Fruit fly (Drosophila melanogaster) whole organism, pupa: ENCODE data around the gene CG6431.

Experiments
- CG10348 ChIP-seq: fragments of 200-800 bp; sonication (Bioruptor generic); IDR thresholded peaks from 2 replicates; pipeline ENCODE4 v1.3.6; 2022; ENCODE audit warnings: missing biosample characterization, missing genetic modification characterization
- CG12605 ChIP-seq: fragments of 200-800 bp; sonication (Bioruptor generic); IDR thresholded peaks from 2 replicates; pipeline ENCODE4 v1.3.6; 2022; ENCODE audit warnings: missing biosample characterization, missing genetic modification characterization
- CG13204 ChIP-seq: fragments of 200-800 bp; sonication (Bioruptor generic); optimal IDR thresholded peaks from 2 replicates; lab custom pipeline; 2018; ENCODE audit warnings: missing biosample characterization, mild to moderate bottlenecking, missing genetic modification characterization, moderate library complexity
- CG14655 ChIP-seq: fragments of 200-800 bp; sonication (Bioruptor generic); optimal IDR thresholded peaks from 3 replicates; lab custom pipeline; 2017; ENCODE audit warnings: mild to moderate bottlenecking, missing biosample characterization, missing genetic modification reagents, missing genetic modification characterization
- CG15710 ChIP-seq: fragments of 200-800 bp; sonication (Bioruptor generic); optimal IDR thresholded peaks from 2 replicates; lab custom pipeline; 2018; ENCODE audit warnings: missing biosample characterization, mild to moderate bottlenecking, missing genetic modification characterization, moderate library complexity
- CG17806 ChIP-seq: fragments of 200-800 bp; sonication (Bioruptor generic); optimal IDR thresholded peaks from 2 replicates; lab custom pipeline; 2018; ENCODE audit warnings: missing biosample characterization, mild to moderate bottlenecking, missing genetic modification characterization, moderate library complexity
- CG32121 ChIP-seq: fragments of 200-800 bp; sonication (Bioruptor generic); IDR thresholded peaks from 2 replicates; pipeline ENCODE4 v1.3.6; 2022; ENCODE audit warnings: missing biosample characterization, missing genetic modification characterization
- CG34367 ChIP-seq: fragments of 200-800 bp; sonication (Bioruptor generic); optimal IDR thresholded peaks from 2 replicates; lab custom pipeline; 2018; ENCODE audit warnings: missing biosample characterization, mild to moderate bottlenecking, missing genetic modification characterization
- CG4496 ChIP-seq: fragments of 200-800 bp; sonication (Bioruptor generic); IDR thresholded peaks from 3 replicates; pipeline ENCODE4 v1.3.6; 2022; ENCODE audit warnings: missing biosample characterization, missing genetic modification characterization
- CG8159 ChIP-seq: fragments of 200-800 bp; sonication (Bioruptor generic); optimal IDR thresholded peaks from 3 replicates; lab custom pipeline; 2018; ENCODE audit warnings: missing biosample characterization, mild to moderate bottlenecking, missing genetic modification characterization, moderate library complexity
- CG8301 ChIP-seq: fragments of 200-800 bp; sonication (Bioruptor generic); optimal IDR thresholded peaks from 2 replicates; lab custom pipeline; 2018; ENCODE audit warnings: missing biosample characterization, mild to moderate bottlenecking, missing genetic modification characterization
- CG9948 ChIP-seq: fragments of 200-800 bp; sonication (Bioruptor generic); optimal IDR thresholded peaks from 2 replicates; lab custom pipeline; 2018; ENCODE audit warnings: missing biosample characterization, mild to moderate bottlenecking, missing genetic modification characterization, moderate library complexity
- D1 ChIP-seq: fragments of 200-800 bp; sonication (Bioruptor generic); optimal IDR thresholded peaks from 2 replicates; lab custom pipeline; 2018; ENCODE audit warnings: missing biosample characterization, mild to moderate bottlenecking, missing genetic modification characterization, moderate library complexity
- EcR ChIP-seq: fragments of 200-800 bp; sonication (Bioruptor generic); optimal IDR thresholded peaks from 3 replicates; lab custom pipeline; 2019; ENCODE audit warnings: missing biosample characterization, missing genetic modification characterization, mild to moderate bottlenecking, moderate library complexity, missing genetic modification reagents
- Ets98B ChIP-seq: fragments of 200-800 bp; sonication (Bioruptor generic); IDR thresholded peaks from 2 replicates; pipeline ENCODE4 v1.3.6; 2022; ENCODE audit warnings: missing biosample characterization, missing genetic modification characterization
- Pif1A ChIP-seq: fragments of 200-800 bp; sonication (Bioruptor generic); optimal IDR thresholded peaks from 3 replicates; lab custom pipeline; 2016; ENCODE audit warnings: missing biosample characterization, missing genetic modification characterization
- Pif1B ChIP-seq: fragments of 200-800 bp; sonication (Bioruptor generic); optimal IDR thresholded peaks from 3 replicates; lab custom pipeline; 2016; ENCODE audit warnings: missing biosample characterization, missing genetic modification characterization
- Snoo ChIP-seq: fragments of 200-800 bp; sonication (Bioruptor generic); optimal IDR thresholded peaks from 3 replicates; lab custom pipeline; 2017; ENCODE audit warnings: missing biosample characterization, mild to moderate bottlenecking, missing genetic modification characterization, inconsistent platforms
- fd96Ca ChIP-seq: fragments of 200-800 bp; sonication (Bioruptor generic); IDR thresholded peaks from 3 replicates; pipeline ENCODE4 v1.3.6; 2022; ENCODE audit warnings: missing biosample characterization, missing genetic modification characterization
- gl ChIP-seq: fragments of 200-800 bp; sonication (Bioruptor generic); optimal IDR thresholded peaks from 2 replicates; lab custom pipeline; 2018; ENCODE audit warnings: missing biosample characterization, mild to moderate bottlenecking, missing genetic modification characterization
- rn ChIP-seq: fragments of 200-800 bp; sonication (Bioruptor generic); IDR thresholded peaks from 2 replicates; pipeline ENCODE4 v1.3.6; 2022; ENCODE audit warnings: missing biosample characterization, missing genetic modification characterization

CG6431 gene

DNA sequence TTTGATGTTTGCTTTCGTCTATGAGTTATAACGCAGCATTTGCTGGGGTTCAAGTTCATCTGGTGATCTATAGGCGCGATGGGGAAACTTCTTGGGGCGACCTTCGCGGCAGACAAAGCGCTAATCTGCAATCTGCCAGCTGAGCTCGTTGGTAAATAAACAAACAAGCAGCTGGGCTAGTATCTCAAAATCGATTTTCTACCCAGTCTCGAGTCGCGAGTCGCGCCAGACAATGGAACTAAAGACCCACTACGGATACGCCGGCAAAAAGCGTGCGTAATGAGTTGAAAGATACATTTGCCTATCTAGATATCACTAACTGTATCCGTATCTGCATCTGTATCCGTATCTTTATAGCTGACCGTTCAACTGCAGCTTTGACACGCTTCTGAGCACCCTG, 29.6 kb downstream of the CG6431 start:
- TF ChIP-seq CG32121 (GFP tag; lab: Robert Waterston, UW) (no peak), D1 (tag; lab: Kevin White, UChicago) (no peak), CG8159 (tag; lab: Kevin White, UChicago) (no peak), CG17806 (tag; lab: Kevin White, UChicago) (no peak), EcR (GFP tag; lab: Kevin White, UChicago) (no peak), CG9948 (tag; lab: Kevin White, UChicago) (no peak), Pif1B (GFP tag; lab: Kevin White, UChicago) (no peak), CG10348 (GFP tag; lab: Robert Waterston, UW) (no peak), CG12605 (GFP tag; lab: Robert Waterston, UW) (no peak)

DNA sequence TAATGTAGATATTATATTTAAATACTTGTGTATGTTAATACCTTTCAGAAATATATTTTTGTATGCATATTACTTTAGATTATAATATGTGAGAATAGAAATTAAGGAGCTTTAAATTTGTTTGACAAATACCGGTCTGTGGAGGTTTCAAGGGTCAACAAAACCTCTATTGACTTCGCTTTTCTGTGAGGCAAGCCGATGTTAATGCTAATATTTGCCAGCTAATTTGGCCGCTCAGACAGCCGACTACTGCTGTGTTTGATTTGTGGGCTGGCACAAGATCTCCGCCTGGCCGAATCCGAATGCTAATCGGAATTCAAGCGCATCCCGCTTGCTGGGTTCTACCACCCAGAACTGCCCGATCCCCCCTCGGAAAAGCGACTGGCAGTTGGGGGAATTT, 30.6 kb downstream of the CG6431 start:
- no peak for TF ChIP-seq CG32121 (GFP tag; lab: Robert Waterston, UW)
- TF ChIP-seq CG17806 (tag; lab: Kevin White, UChicago), result no peak
- no peak for TF ChIP-seq CG15710 (tag; lab: Kevin White, UChicago)
- TF ChIP-seq Pif1A (GFP tag; lab: Kevin White, UChicago), result no peak
- no peak for TF ChIP-seq CG34367 (tag; lab: Kevin White, UChicago)
- TF ChIP-seq CG9948 (tag; lab: Kevin White, UChicago), result no peak
- TF ChIP-seq CG13204 (GFP tag; lab: Kevin White, UChicago), result no peak
- no peak for TF ChIP-seq CG10348 (GFP tag; lab: Robert Waterston, UW)
- TF ChIP-seq D1 (tag; lab: Kevin White, UChicago), result no peak
- no peak for TF ChIP-seq Pif1B (GFP tag; lab: Kevin White, UChicago)
- TF ChIP-seq CG12605 (GFP tag; lab: Robert Waterston, UW), result no peak
- TF ChIP-seq fd96Ca (GFP tag; lab: Robert Waterston, UW), result no peak
- TF ChIP-seq Ets98B (GFP tag; lab: Robert Waterston, UW), result no peak
- TF ChIP-seq rn (GFP tag; lab: Robert Waterston, UW), result no peak
- no peak for TF ChIP-seq EcR (GFP tag; lab: Kevin White, UChicago)
- TF ChIP-seq CG8301 (tag; lab: Kevin White, UChicago), result no peak
- no peak for TF ChIP-seq CG8159 (tag; lab: Kevin White, UChicago)
- TF ChIP-seq CG14655 (GFP tag; lab: Kevin White, UChicago), result no peak

DNA sequence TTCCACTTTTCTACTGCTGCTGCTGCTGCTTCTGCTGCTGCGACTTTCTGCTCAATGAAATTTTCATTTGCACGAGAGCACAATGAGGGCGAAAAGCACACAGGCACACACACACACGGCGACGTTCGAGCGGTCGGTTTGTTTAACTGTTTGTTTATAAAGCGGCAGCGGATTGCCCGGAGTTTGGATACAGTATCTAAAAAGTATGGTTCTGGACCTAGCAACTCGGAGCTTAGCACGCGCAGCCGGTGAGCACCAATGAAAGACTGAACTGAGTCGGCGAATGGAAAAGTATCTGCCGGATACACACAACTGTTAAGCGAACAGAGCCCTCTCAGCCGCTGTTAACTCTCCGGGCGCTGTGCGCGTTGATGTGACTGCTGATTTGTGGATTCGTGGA, 32.0 kb downstream of the CG6431 start, which contains the start of gene CG17124:
CG17124 (minus strand) TSS at position 277 of the 400 bp plus-strand sequence.
- peak; percentile 83 for TF ChIP-seq CG4496 (GFP tag; lab: Robert Waterston, UW)
- peak; percentile 64 for TF ChIP-seq Ets98B (GFP tag; lab: Robert Waterston, UW)
- no peak for TF ChIP-seq CG17806 (tag; lab: Kevin White, UChicago)
- TF ChIP-seq CG10348 (GFP tag; lab: Robert Waterston, UW), result no peak
- peak; percentile 51 for TF ChIP-seq gl (tag; lab: Kevin White, UChicago)
- TF ChIP-seq CG9948 (tag; lab: Kevin White, UChicago), result peak; percentile 2
- TF ChIP-seq fd96Ca (GFP tag; lab: Robert Waterston, UW), result no peak
- no peak for TF ChIP-seq CG34367 (tag; lab: Kevin White, UChicago)
- no peak for TF ChIP-seq rn (GFP tag; lab: Robert Waterston, UW)
- TF ChIP-seq Snoo (tag; lab: Kevin White, UChicago), result peak; percentile 33
- TF ChIP-seq CG8301 (tag; lab: Kevin White, UChicago), result no peak
- TF ChIP-seq D1 (tag; lab: Kevin White, UChicago), result no peak
- peak; percentile 38; the same call in 1 of the 2 replicates for TF ChIP-seq CG32121 (GFP tag; lab: Robert Waterston, UW)
- peak; percentile 50 for TF ChIP-seq CG12605 (GFP tag; lab: Robert Waterston, UW)
- peak; percentile 76 for TF ChIP-seq CG13204 (GFP tag; lab: Kevin White, UChicago)
- peak; percentile 22 for TF ChIP-seq CG8159 (tag; lab: Kevin White, UChicago)
- peak; percentile 51 for TF ChIP-seq Pif1B (GFP tag; lab: Kevin White, UChicago)
- TF ChIP-seq EcR (GFP tag; lab: Kevin White, UChicago), result peak; percentile 30
- no peak for TF ChIP-seq CG14655 (GFP tag; lab: Kevin White, UChicago)
- peak; percentile 20 for TF ChIP-seq CG15710 (tag; lab: Kevin White, UChicago)
- no peak for TF ChIP-seq Pif1A (GFP tag; lab: Kevin White, UChicago)
- TF ChIP-seq, all 21 proteins: peak for 12

DNA sequence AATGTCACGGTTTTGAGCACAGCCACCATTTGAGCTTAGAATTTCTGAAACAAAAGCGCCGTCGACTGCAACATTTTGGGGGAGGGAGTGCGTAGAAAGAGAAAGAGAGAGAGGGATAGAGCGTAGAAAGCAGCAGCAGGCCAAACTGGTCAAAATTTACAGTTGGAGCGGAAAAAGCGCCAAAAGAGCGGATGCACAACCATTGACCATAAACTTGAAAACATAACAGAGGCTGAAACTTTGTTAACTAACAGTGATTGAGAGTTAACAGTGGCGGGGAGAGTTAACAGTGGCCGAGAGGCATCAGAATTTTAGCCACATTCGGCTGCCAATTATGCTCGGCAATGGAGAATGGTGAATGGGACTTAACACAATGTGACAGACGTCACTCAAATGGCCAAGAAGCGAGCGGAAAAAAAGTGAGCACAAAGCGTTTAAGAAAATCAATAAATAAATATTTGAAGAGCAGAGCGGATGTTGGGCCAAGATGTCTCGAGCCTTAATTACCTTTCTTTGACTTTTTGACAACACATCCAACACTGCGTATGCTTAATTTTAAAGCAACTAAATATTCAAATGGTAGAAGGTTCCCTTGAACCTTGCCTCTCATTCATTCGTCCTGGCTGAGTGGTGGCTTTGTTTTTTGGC, 33.2 kb downstream of the CG6431 start:
- TF ChIP-seq CG4496 (GFP tag; lab: Robert Waterston, UW) (0 out of 3 replicates have a peak, but pooled peaks have one; percentile 31), fd96Ca (GFP tag; lab: Robert Waterston, UW) (no peak), CG13204 (GFP tag; lab: Kevin White, UChicago) (no peak)

DNA sequence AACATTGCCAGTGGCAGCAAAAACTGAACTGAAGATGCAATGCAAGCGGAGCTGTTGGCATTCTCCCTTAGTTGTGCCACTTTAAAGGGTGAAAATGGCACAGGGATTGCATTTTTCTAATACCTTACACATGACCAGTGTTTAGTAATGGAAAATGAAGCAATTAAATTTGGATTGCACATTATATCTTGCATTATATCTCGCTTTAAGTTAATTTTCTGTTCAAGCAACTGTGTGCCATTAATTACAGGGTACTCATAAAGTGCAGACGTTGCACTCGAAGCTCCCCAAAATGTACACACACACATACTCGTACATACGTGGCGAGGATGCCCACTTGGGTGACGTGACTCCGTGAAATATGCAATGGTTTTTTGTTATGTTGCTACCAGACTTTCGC, 35.6 kb downstream of the CG6431 start:
- TF ChIP-seq CG10348 (GFP tag; lab: Robert Waterston, UW), result no peak
- peak; percentile 61 for TF ChIP-seq Pif1B (GFP tag; lab: Kevin White, UChicago)
- peak; percentile 58 for TF ChIP-seq CG34367 (tag; lab: Kevin White, UChicago)
- no peak for TF ChIP-seq CG32121 (GFP tag; lab: Robert Waterston, UW)
- no peak for TF ChIP-seq rn (GFP tag; lab: Robert Waterston, UW)
- peak; percentile 63; the same call in 2 of the 3 replicates for TF ChIP-seq fd96Ca (GFP tag; lab: Robert Waterston, UW)
- TF ChIP-seq CG9948 (tag; lab: Kevin White, UChicago), result peak; percentile 42
- peak; percentile 67 for TF ChIP-seq CG8159 (tag; lab: Kevin White, UChicago)
- no peak for TF ChIP-seq D1 (tag; lab: Kevin White, UChicago)
- peak; percentile 27 for TF ChIP-seq Pif1A (GFP tag; lab: Kevin White, UChicago)
- peak; percentile 31 for TF ChIP-seq CG15710 (tag; lab: Kevin White, UChicago)
- TF ChIP-seq Ets98B (GFP tag; lab: Robert Waterston, UW), result peak; percentile 14; the same call in 1 of the 2 replicates
- TF ChIP-seq CG8301 (tag; lab: Kevin White, UChicago), result peak; percentile 37
- peak; percentile 58 for TF ChIP-seq CG17806 (tag; lab: Kevin White, UChicago)
- TF ChIP-seq Snoo (tag; lab: Kevin White, UChicago), result no peak
- no peak for TF ChIP-seq CG13204 (GFP tag; lab: Kevin White, UChicago)
- no peak for TF ChIP-seq CG14655 (GFP tag; lab: Kevin White, UChicago)
- no peak for TF ChIP-seq CG12605 (GFP tag; lab: Robert Waterston, UW)
- TF ChIP-seq EcR (GFP tag; lab: Kevin White, UChicago), result no peak
- no peak for TF ChIP-seq CG4496 (GFP tag; lab: Robert Waterston, UW)
- TF ChIP-seq gl (tag; lab: Kevin White, UChicago), result no peak
